Worm (Caenorhabditis elegans) whole organism, L2 larva: ENCODE results near the gene F25E2.3.

Source experiments
- R02D3.7 ChIP-seq: fragments of 150-350 bp; optimal IDR thresholded peaks from 2 replicates; lab custom pipeline; 2014; ENCODE audit warnings: missing biosample characterization, missing genetic modification characterization
- ZK546.5 ChIP-seq: sonication (generic microtip); optimal IDR thresholded peaks from 2 replicates; lab custom pipeline; 2017; ENCODE audit warnings: missing biosample characterization, missing genetic modification characterization
- ceh-82 ChIP-seq: fragments of 150-350 bp; optimal IDR thresholded peaks from 2 replicates; lab custom pipeline; 2014; ENCODE audit warnings: missing biosample characterization, missing genetic modification characterization
- dmd-4 ChIP-seq: sonication (generic microtip); optimal IDR thresholded peaks from 2 replicates; lab custom pipeline; 2017; ENCODE audit warnings: missing biosample characterization, missing genetic modification characterization
- egl-27 ChIP-seq: sonication (generic microtip); optimal IDR thresholded peaks from 3 replicates; lab custom pipeline; 2017; ENCODE audit warnings: missing biosample characterization, missing genetic modification reagents, missing genetic modification characterization
- lin-11 ChIP-seq: fragments of 150-350 bp; sonication (generic microtip); optimal IDR thresholded peaks from 2 replicates; lab custom pipeline; 2014; ENCODE audit warnings: missing biosample characterization, missing genetic modification characterization, inconsistent platforms, mixed read lengths
- nhr-129 ChIP-seq: fragments of 150-350 bp; optimal IDR thresholded peaks from 2 replicates; lab custom pipeline; 2014; ENCODE audit warnings: missing biosample characterization, missing genetic modification characterization
- skn-1 ChIP-seq: sonication (generic microtip); optimal IDR thresholded peaks from 2 replicates; lab custom pipeline; 2017; ENCODE audit warnings: missing biosample characterization, missing genetic modification characterization
- sma-9 ChIP-seq, 2 experiments: fragments of 150-350 bp in 1 of 2; sonication (generic microtip) in 1 of 2; optimal IDR thresholded peaks; 2 replicates each; lab custom pipeline; 2014 to 2016; ENCODE audit warnings: missing genetic modification characterization in 2 of 2, mild to moderate bottlenecking in 1 of 2, missing biosample characterization in 1 of 2, missing compliant biosample characterization in 1 of 2, missing genetic modification reagents in 1 of 2, moderate library complexity in 1 of 2

F25E2.3 gene

ce11 chrX:763452-763851 lies 49.5 kb downstream of the F25E2.3 start, which contains the start of gene dyf-11:
Gene dyf-11 (plus strand): TSS chrX:763752.
- peak; percentile 29 for TF ChIP-seq lin-11 (tag; lab: Kevin White, UChicago)
- TF ChIP-seq dmd-4 (tag; lab: Kevin White, UChicago), result no peak
- no peak for TF ChIP-seq R02D3.7
- TF ChIP-seq sma-9 (GFP tag; optimal IDR thresholded peaks at IDR 0.05; lab: Kevin White, UChicago), result no peak
- no peak for TF ChIP-seq sma-9 (tag; optimal IDR thresholded peaks at IDR 0.05; lab: Kevin White, UChicago)
- TF ChIP-seq egl-27 (tag; lab: Kevin White, UChicago), result no peak
- no peak for TF ChIP-seq ceh-82 (tag; lab: Kevin White, UChicago)
- TF ChIP-seq ZK546.5 (tag; lab: Kevin White, UChicago), result no peak
- peak; percentile 39 for TF ChIP-seq skn-1 (tag; lab: Kevin White, UChicago)
- TF ChIP-seq nhr-129 (tag; lab: Kevin White, UChicago), result no peak
